Worm (Caenorhabditis elegans): ENCODE results near the gene clik-2.

ce11 chrX:7640391-7640790 lies 48.6 kb downstream of the clik-2 start:
- no peak for TF ChIP-seq elt-2 (tag; optimal IDR thresholded peaks at IDR 0.05)
- TF ChIP-seq nhr-77 (tag; optimal IDR thresholded peaks at IDR 0.05): no peak
- no peak for TF ChIP-seq nhr-43 (tag; optimal IDR thresholded peaks at IDR 0.05; ENCODE audit: poor library complexity, severe bottlenecking)
- TF ChIP-seq nhr-12 (tag; optimal IDR thresholded peaks at IDR 0.05): no peak
- no peak for TF ChIP-seq egl-27 (tag; optimal IDR thresholded peaks at IDR 0.05)
- no peak for TF ChIP-seq elt-3 (tag; optimal IDR thresholded peaks at IDR 0.05)
- no peak for TF ChIP-seq fkh-10 (GFP tag; optimal IDR thresholded peaks at IDR 0.05)
